Fruit fly (Drosophila melanogaster) whole organism, embryonic: ENCODE results near the gene haf.

ENCODE experiments used
- Ada2b ChIP-seq: fragments of 200-800 bp; sonication (Bioruptor generic); IDR thresholded peaks from 2 replicates; pipeline ENCODE4 v1.3.6; 2022; ENCODE audit warnings: missing biosample characterization, missing genetic modification characterization
- CG10274 ChIP-seq: fragments of 200-800 bp; sonication (Bioruptor generic); optimal IDR thresholded peaks from 3 replicates; lab custom pipeline; 2017; ENCODE audit warnings: missing biosample characterization, mild to moderate bottlenecking, missing genetic modification characterization
- CG10462 ChIP-seq: fragments of 200-800 bp; sonication (Bioruptor generic); optimal IDR thresholded peaks from 2 replicates; lab custom pipeline; 2016; ENCODE audit warnings: missing biosample characterization, missing genetic modification characterization
- CG10654 ChIP-seq: fragments of 200-800 bp; sonication (Bioruptor generic); optimal IDR thresholded peaks from 2 replicates; lab custom pipeline; 2016; ENCODE audit warnings: missing biosample characterization, missing genetic modification characterization
- CG10959 ChIP-seq: fragments of 200-800 bp; sonication (Bioruptor generic); IDR thresholded peaks from 2 replicates; pipeline ENCODE4 v1.3.6; 2022; ENCODE audit warnings: missing biosample characterization, missing genetic modification characterization
- CG12236 ChIP-seq: fragments of 200-800 bp; sonication (Bioruptor generic); optimal IDR thresholded peaks from 2 replicates; lab custom pipeline; 2016; ENCODE audit warnings: missing biosample characterization, missing genetic modification characterization
- CG1233 ChIP-seq: fragments of 200-800 bp; sonication (Bioruptor generic); optimal IDR thresholded peaks from 4 replicates; lab custom pipeline; 2018; ENCODE audit warnings: missing biosample characterization, mild to moderate bottlenecking, missing genetic modification characterization
- CG14050 ChIP-seq: fragments of 200-800 bp; sonication (Bioruptor generic); IDR thresholded peaks from 3 replicates; pipeline ENCODE4 v1.3.6; 2022; ENCODE audit warnings: missing biosample characterization, missing genetic modification characterization
- CG16863 ChIP-seq: fragments of 200-800 bp; sonication (Bioruptor generic); optimal IDR thresholded peaks from 3 replicates; lab custom pipeline; 2016; ENCODE audit warnings: missing biosample characterization, missing genetic modification characterization
- CG18476 ChIP-seq: fragments of 200-800 bp; sonication (Bioruptor generic); optimal IDR thresholded peaks from 2 replicates; lab custom pipeline; 2016; ENCODE audit warnings: missing biosample characterization, mild to moderate bottlenecking, missing genetic modification characterization
- CG31388 ChIP-seq: fragments of 200-800 bp; sonication (Bioruptor generic); optimal IDR thresholded peaks from 2 replicates; lab custom pipeline; 2016; ENCODE audit warnings: missing biosample characterization, missing genetic modification characterization
- CG32532 ChIP-seq: fragments of 200-800 bp; sonication (Bioruptor generic); IDR thresholded peaks from 2 replicates; pipeline ENCODE4 v1.3.6; 2022; ENCODE audit warnings: missing biosample characterization, missing genetic modification characterization
- CG33213 ChIP-seq: fragments of 200-800 bp; sonication (Bioruptor generic); optimal IDR thresholded peaks from 3 replicates; lab custom pipeline; 2016; ENCODE audit warnings: missing biosample characterization, missing genetic modification characterization
- CG42726 ChIP-seq: fragments of 200-800 bp; sonication (Bioruptor generic); IDR thresholded peaks from 2 replicates; pipeline ENCODE4 v1.3.6; 2022; ENCODE audit warnings: missing biosample characterization, missing genetic modification characterization; ENCODE audit not compliant: partially characterized antibody
- CG5180 ChIP-seq: fragments of 200-800 bp; sonication (Bioruptor generic); optimal IDR thresholded peaks from 3 replicates; lab custom pipeline; 2017; ENCODE audit warnings: missing biosample characterization, missing genetic modification characterization, mild to moderate bottlenecking, moderate library complexity, missing genetic modification reagents
- CG6654 ChIP-seq: fragments of 200-800 bp; sonication (Bioruptor generic); optimal IDR thresholded peaks from 2 replicates; lab custom pipeline; 2017; ENCODE audit warnings: missing biosample characterization, mild to moderate bottlenecking, missing genetic modification characterization
- CG7372 ChIP-seq: fragments of 200-800 bp; sonication (Bioruptor generic); IDR thresholded peaks from 2 replicates; pipeline ENCODE4 v1.3.6; 2022; ENCODE audit warnings: missing biosample characterization, missing genetic modification characterization
- CG7963 ChIP-seq: fragments of 200-800 bp; sonication (Bioruptor generic); IDR thresholded peaks from 3 replicates; pipeline ENCODE4 v1.3.6; 2022; ENCODE audit warnings: missing biosample characterization, missing genetic modification characterization; ENCODE audit not compliant: partially characterized antibody
- CG9215 ChIP-seq: fragments of 200-800 bp; sonication (Bioruptor generic); IDR thresholded peaks from 2 replicates; pipeline ENCODE4 v1.3.6; 2022; ENCODE audit warnings: missing biosample characterization, missing genetic modification characterization
- Dp ChIP-seq: fragments of 200-800 bp; sonication (Bioruptor generic); optimal IDR thresholded peaks from 2 replicates; lab custom pipeline; 2018; ENCODE audit warnings: missing biosample characterization, mild to moderate bottlenecking, missing genetic modification characterization, moderate library complexity
- ERR ChIP-seq: fragments of 200-800 bp; sonication (Bioruptor generic); optimal IDR thresholded peaks from 2 replicates; lab custom pipeline; 2016; ENCODE audit warnings: missing biosample characterization, missing genetic modification characterization
- Kr ChIP-seq: fragments of 200-800 bp; sonication (Bioruptor generic); optimal IDR thresholded peaks from 2 replicates; lab custom pipeline; 2017; ENCODE audit warnings: missing biosample characterization, mild to moderate bottlenecking, missing genetic modification characterization
- NC2α ChIP-seq: fragments of 200-800 bp; sonication (Bioruptor generic); optimal IDR thresholded peaks from 2 replicates; lab custom pipeline; 2016; ENCODE audit warnings: missing biosample characterization, missing genetic modification characterization
- NFAT ChIP-seq: fragments of 200-800 bp; sonication (Bioruptor generic); IDR thresholded peaks from 2 replicates; pipeline ENCODE4 v1.3.6; 2022; ENCODE audit warnings: missing biosample characterization, missing genetic modification characterization
- Ravus ChIP-seq: fragments of 200-800 bp; sonication (Bioruptor generic); IDR thresholded peaks from 2 replicates; pipeline ENCODE4 v1.3.6; 2022; ENCODE audit warnings: missing biosample characterization, missing genetic modification characterization
- Side ChIP-seq: fragments of 200-800 bp; sonication (Bioruptor generic); optimal IDR thresholded peaks from 2 replicates; lab custom pipeline; 2016; ENCODE audit warnings: missing biosample characterization, missing genetic modification characterization
- Sin3A ChIP-seq: fragments of >200 bp; optimal IDR thresholded peaks from 2 replicates; lab custom pipeline; 2018
- Six4 ChIP-seq: fragments of 200-800 bp; sonication (Bioruptor generic); optimal IDR thresholded peaks from 2 replicates; lab custom pipeline; 2016; ENCODE audit warnings: missing biosample characterization, missing genetic modification characterization
- Sox100B ChIP-seq: fragments of 200-800 bp; sonication (Bioruptor generic); optimal IDR thresholded peaks from 3 replicates; lab custom pipeline; 2018; ENCODE audit warnings: missing biosample characterization, mild to moderate bottlenecking, missing genetic modification characterization
- TFAM ChIP-seq: fragments of 200-800 bp; sonication (Bioruptor generic); optimal IDR thresholded peaks from 2 replicates; lab custom pipeline; 2017; ENCODE audit warnings: missing biosample characterization, missing genetic modification characterization, inconsistent platforms
- Trl ChIP-seq, 3 experiments: fragments of >200 bp in 2 of 3; fragments of 200-800 bp in 1 of 3; sonication (Bioruptor generic) in 1 of 3; optimal IDR thresholded peaks; 2 replicates in 1 of 3; 3 replicates in 2 of 3; lab custom pipeline; 2016 to 2017; ENCODE audit warnings: missing biosample characterization in 1 of 3, missing genetic modification characterization in 1 of 3
- Vsx1 ChIP-seq: fragments of 200-800 bp; sonication (Bioruptor generic); optimal IDR thresholded peaks from 2 replicates; lab custom pipeline; 2017; ENCODE audit warnings: missing biosample characterization, mild to moderate bottlenecking, missing genetic modification characterization, missing genetic modification reagents
- ash1 ChIP-seq: fragments of 200-800 bp; sonication (Bioruptor generic); optimal IDR thresholded peaks from 2 replicates; lab custom pipeline; 2018; ENCODE audit warnings: missing biosample characterization, mild to moderate bottlenecking, missing genetic modification characterization
- bab2 ChIP-seq: fragments of 200-800 bp; sonication (Bioruptor generic); optimal IDR thresholded peaks from 2 replicates; lab custom pipeline; 2016; ENCODE audit warnings: missing biosample characterization, missing genetic modification characterization
- cg ChIP-seq: fragments of 200-800 bp; sonication (Bioruptor generic); optimal IDR thresholded peaks from 3 replicates; lab custom pipeline; 2019; ENCODE audit warnings: missing biosample characterization, mild to moderate bottlenecking, missing genetic modification characterization, moderate library complexity
- crc ChIP-seq: fragments of 200-800 bp; sonication (Bioruptor generic); optimal IDR thresholded peaks from 2 replicates; lab custom pipeline; 2016; ENCODE audit warnings: missing biosample characterization, missing genetic modification characterization
- croc ChIP-seq: fragments of 200-800 bp; sonication (Bioruptor generic); conservative IDR thresholded peaks from 3 replicates; pipeline ENCODE4 v1.3.6; 2022; ENCODE audit warnings: missing biosample characterization, missing genetic modification characterization
- fru ChIP-seq: fragments of >200 bp; optimal IDR thresholded peaks from 2 replicates; lab custom pipeline; 2017
- gcm2 ChIP-seq: fragments of 200-800 bp; sonication (Bioruptor generic); optimal IDR thresholded peaks from 2 replicates; lab custom pipeline; 2016; ENCODE audit warnings: missing biosample characterization, missing genetic modification characterization
- gem ChIP-seq: fragments of 200-800 bp; sonication (Bioruptor generic); optimal IDR thresholded peaks from 2 replicates; lab custom pipeline; 2019; ENCODE audit warnings: missing biosample characterization, mild to moderate bottlenecking, missing genetic modification characterization, moderate library complexity
- ham ChIP-seq: fragments of 200-800 bp; sonication (Bioruptor generic); IDR thresholded peaks from 2 replicates; pipeline ENCODE4 v1.3.6; 2022; ENCODE audit warnings: missing biosample characterization, missing genetic modification characterization
- lilli ChIP-seq: fragments of 200-800 bp; sonication (Bioruptor generic); optimal IDR thresholded peaks from 3 replicates; lab custom pipeline; 2016; ENCODE audit warnings: missing biosample characterization, missing genetic modification characterization
- luna ChIP-seq: fragments of 200-800 bp; sonication (Bioruptor generic); optimal IDR thresholded peaks from 2 replicates; lab custom pipeline; 2016; ENCODE audit warnings: missing biosample characterization, missing genetic modification characterization
- mld ChIP-seq: fragments of 200-800 bp; sonication (Bioruptor generic); IDR thresholded peaks from 3 replicates; pipeline ENCODE4 v1.3.6; 2022; ENCODE audit warnings: missing biosample characterization, missing genetic modification characterization; ENCODE audit not compliant: partially characterized antibody
- nau ChIP-seq: fragments of 200-800 bp; sonication (Bioruptor generic); optimal IDR thresholded peaks from 3 replicates; lab custom pipeline; 2017; ENCODE audit warnings: missing biosample characterization, mild to moderate bottlenecking, missing genetic modification characterization, missing genetic modification reagents
- nerfin-2 ChIP-seq: fragments of 200-800 bp; sonication (Bioruptor generic); IDR thresholded peaks from 2 replicates; pipeline ENCODE4 v1.3.6; 2022; ENCODE audit warnings: missing biosample characterization, missing genetic modification characterization; ENCODE audit not compliant: partially characterized antibody
- sqz ChIP-seq: fragments of 200-800 bp; sonication (Bioruptor generic); optimal IDR thresholded peaks from 3 replicates; lab custom pipeline; 2018; ENCODE audit warnings: missing biosample characterization, mild to moderate bottlenecking, missing genetic modification characterization
- tio ChIP-seq: fragments of 200-800 bp; sonication (Bioruptor generic); optimal IDR thresholded peaks from 2 replicates; lab custom pipeline; 2017; ENCODE audit warnings: missing biosample characterization, missing genetic modification characterization, inconsistent platforms
- ttk ChIP-seq: fragments of 200-800 bp; sonication (Bioruptor generic); IDR thresholded peaks from 2 replicates; pipeline ENCODE4 v2.1.2; 2022; ENCODE audit warnings: missing biosample characterization, missing genetic modification characterization
- wor ChIP-seq: fragments of 200-800 bp; sonication (Bioruptor generic); IDR thresholded peaks from 2 replicates; pipeline ENCODE4 v1.3.6; 2022; ENCODE audit warnings: missing biosample characterization, missing genetic modification characterization
- zf30C ChIP-seq: fragments of 200-800 bp; sonication (Bioruptor generic); optimal IDR thresholded peaks from 3 replicates; lab custom pipeline; 2018; ENCODE audit warnings: missing biosample characterization, mild to moderate bottlenecking, missing genetic modification characterization

The haf gene

dm6 chr2L:1627824-1628501, 73.0 kb downstream of the haf start (continued):
- TF ChIP-seq sqz (GFP tag; lab: Kevin White, UChicago), result peak; percentile 57
- no peak for TF ChIP-seq NC2α (GFP tag; lab: Kevin White, UChicago)
- TF ChIP-seq ttk (GFP tag; lab: Robert Waterston, UW), result no peak
- no peak for TF ChIP-seq fru (lab: Kevin White, UChicago)
- no peak for TF ChIP-seq CG7963 (GFP tag; lab: Robert Waterston, UW)
- TF ChIP-seq CG18476, result peak; percentile 17
- TF ChIP-seq mld (GFP tag; lab: Robert Waterston, UW), result no peak
- no peak for TF ChIP-seq CG5180
- peak; percentile 78 for TF ChIP-seq cg (GFP tag; lab: Kevin White, UChicago)
- peak in 1 of 2 experiments; percentile 19 for TF ChIP-seq Trl (optimal IDR thresholded peaks at IDR 0.05; lab: Kevin White, UChicago)
- peak; percentile 40 for TF ChIP-seq Trl (GFP tag; optimal IDR thresholded peaks at IDR 0.05; lab: Kevin White, UChicago)
- no peak for TF ChIP-seq CG12236 (GFP tag; lab: Kevin White, UChicago)
- no peak for TF ChIP-seq CG10959
- TF ChIP-seq CG32532, result peak; percentile 85
- TF ChIP-seq CG10274 (GFP tag; lab: Kevin White, UChicago), result no peak
- peak; percentile 43 for TF ChIP-seq zf30C
- no peak for TF ChIP-seq Kr
- TF ChIP-seq CG7372 (GFP tag; lab: Robert Waterston, UW), result 0 out of 2 replicates have a peak, but pooled peaks have one; percentile 32
- TF ChIP-seq CG6654 (GFP tag; lab: Kevin White, UChicago), result no peak
- no peak for TF ChIP-seq Sox100B
- TF ChIP-seq ERR (GFP tag; lab: Kevin White, UChicago), result peak; percentile 51
- TF ChIP-seq ham (GFP tag; lab: Robert Waterston, UW), result no peak
- peak; percentile 75 for TF ChIP-seq gem
- peak; percentile 79 for TF ChIP-seq lilli (GFP tag; lab: Kevin White, UChicago)
- peak; percentile 67 for TF ChIP-seq Ada2b (GFP tag; lab: Robert Waterston, UW)
- TF ChIP-seq crc, result peak; percentile 15
- TF ChIP-seq Six4, result no peak
- no peak for TF ChIP-seq CG10462 (GFP tag; lab: Kevin White, UChicago)
- no peak for TF ChIP-seq wor (GFP tag; lab: Robert Waterston, UW)
- no peak for TF ChIP-seq croc (GFP tag; lab: Robert Waterston, UW)
- TF ChIP-seq nau (GFP tag; lab: Kevin White, UChicago), result peak; percentile 23
- TF ChIP-seq CG33213 (GFP tag; lab: Kevin White, UChicago), result no peak
- peak; percentile 2 for TF ChIP-seq Side (GFP tag; lab: Kevin White, UChicago)
- TF ChIP-seq CG10654 (GFP tag; lab: Kevin White, UChicago), result no peak
- no peak for TF ChIP-seq CG31388
- TF ChIP-seq nerfin-2 (GFP tag; lab: Robert Waterston, UW), result no peak
- TF ChIP-seq luna (GFP tag; lab: Kevin White, UChicago), result no peak
- peak; percentile 51 for TF ChIP-seq CG9215 (GFP tag; lab: Robert Waterston, UW)
- no peak for TF ChIP-seq Ravus
- TF ChIP-seq TFAM (GFP tag; lab: Kevin White, UChicago), result no peak
- no peak for TF ChIP-seq CG1233
- peak; percentile 63; the same call in 1 of the 2 replicates for TF ChIP-seq NFAT (GFP tag; lab: Robert Waterston, UW)
- TF ChIP-seq gcm2 (GFP tag; lab: Kevin White, UChicago), result no peak
- no peak for TF ChIP-seq CG42726 (GFP tag; lab: Robert Waterston, UW)
- TF ChIP-seq ash1 (GFP tag; lab: Kevin White, UChicago), result peak; percentile 33
- peak; percentile 36 for TF ChIP-seq CG16863 (GFP tag; lab: Kevin White, UChicago)
- TF ChIP-seq Dp (GFP tag; lab: Kevin White, UChicago), result no peak
- TF ChIP-seq Sin3A (lab: Kevin White, UChicago), result no peak
- peak; percentile 51 for TF ChIP-seq bab2
- TF ChIP-seq Vsx1, result no peak
- TF ChIP-seq tio, result peak; percentile 47
- no peak for TF ChIP-seq CG14050 (GFP tag; lab: Robert Waterston, UW)
